Fruit fly (Drosophila melanogaster) whole organism, embryonic: ENCODE results near the gene CG16853.
A peak's percentile ranks its signal among the peaks of the same experiment; 100 is the strongest.

Source experiments
- B-H1 ChIP-seq: fragments of 200-800 bp; sonication (Bioruptor generic); IDR thresholded peaks from 3 replicates; pipeline ENCODE4 v1.3.6; 2022; ENCODE audit warnings: missing biosample characterization, missing genetic modification characterization
- Bdp1 ChIP-seq: fragments of 200-800 bp; sonication (Bioruptor generic); optimal IDR thresholded peaks from 3 replicates; lab custom pipeline; 2016; ENCODE audit warnings: missing biosample characterization, missing genetic modification characterization
- CG10565 ChIP-seq: fragments of 200-800 bp; sonication (Bioruptor generic); optimal IDR thresholded peaks from 3 replicates; lab custom pipeline; 2016; ENCODE audit warnings: missing biosample characterization, mild to moderate bottlenecking, missing genetic modification characterization
- CG11456 ChIP-seq: fragments of 200-800 bp; sonication (Bioruptor generic); IDR thresholded peaks from 3 replicates; pipeline ENCODE4 v1.3.6; 2022; ENCODE audit warnings: missing biosample characterization, missing genetic modification characterization
- CG12155 ChIP-seq: fragments of 200-800 bp; sonication (Bioruptor generic); optimal IDR thresholded peaks from 3 replicates; lab custom pipeline; 2016; ENCODE audit warnings: missing biosample characterization, missing genetic modification characterization
- CG12219 ChIP-seq: fragments of 200-800 bp; sonication (Bioruptor generic); optimal IDR thresholded peaks from 3 replicates; lab custom pipeline; 2018; ENCODE audit warnings: missing biosample characterization, mild to moderate bottlenecking, missing genetic modification characterization
- CG12744 ChIP-seq: fragments of 200-800 bp; sonication (Bioruptor generic); optimal IDR thresholded peaks from 2 replicates; lab custom pipeline; 2016; ENCODE audit warnings: missing biosample characterization, missing genetic modification characterization
- CG18599 ChIP-seq: fragments of 200-800 bp; sonication (Bioruptor generic); optimal IDR thresholded peaks from 3 replicates; lab custom pipeline; 2017; ENCODE audit warnings: missing biosample characterization, missing genetic modification characterization, mild to moderate bottlenecking, moderate library complexity, missing genetic modification reagents
- CG18764 ChIP-seq: fragments of 200-800 bp; sonication (Bioruptor generic); optimal IDR thresholded peaks from 3 replicates; lab custom pipeline; 2016; ENCODE audit warnings: missing biosample characterization, missing genetic modification characterization
- CG2875 ChIP-seq: fragments of 200-800 bp; sonication (Bioruptor generic); optimal IDR thresholded peaks from 2 replicates; lab custom pipeline; 2017; ENCODE audit warnings: missing biosample characterization, mild to moderate bottlenecking, missing genetic modification characterization, missing genetic modification reagents
- CG32532 ChIP-seq: fragments of 200-800 bp; sonication (Bioruptor generic); IDR thresholded peaks from 2 replicates; pipeline ENCODE4 v1.3.6; 2022; ENCODE audit warnings: missing biosample characterization, missing genetic modification characterization
- CG32767 ChIP-seq: fragments of 200-800 bp; sonication (Bioruptor generic); IDR thresholded peaks from 2 replicates; pipeline ENCODE4 v1.3.6; 2022; ENCODE audit warnings: missing biosample characterization, missing genetic modification characterization
- CG7987 ChIP-seq: fragments of 200-800 bp; sonication (Bioruptor generic); optimal IDR thresholded peaks from 2 replicates; lab custom pipeline; 2018; ENCODE audit warnings: missing biosample characterization, mild to moderate bottlenecking, missing genetic modification characterization, moderate library complexity
- D19A ChIP-seq: fragments of 200-800 bp; optimal IDR thresholded peaks from 3 replicates; lab custom pipeline; 2019; ENCODE audit warnings: missing biosample characterization, mild to moderate bottlenecking, missing genetic modification characterization, moderate library complexity
- Elba2 ChIP-seq: fragments of 200-800 bp; sonication (Bioruptor generic); optimal IDR thresholded peaks from 3 replicates; lab custom pipeline; 2016; ENCODE audit warnings: missing biosample characterization, missing genetic modification characterization
- MESR4 ChIP-seq: fragments of 200-800 bp; sonication (Bioruptor generic); optimal IDR thresholded peaks from 2 replicates; lab custom pipeline; 2018; ENCODE audit warnings: missing biosample characterization, mild to moderate bottlenecking, missing genetic modification characterization, moderate library complexity
- Scr ChIP-seq: fragments of 200-800 bp; sonication (Bioruptor generic); IDR thresholded peaks from 2 replicates; pipeline ENCODE4 v1.3.6; 2022; ENCODE audit warnings: missing biosample characterization, missing genetic modification characterization; ENCODE audit not compliant: partially characterized antibody
- al ChIP-seq: fragments of 200-800 bp; sonication (Bioruptor generic); IDR thresholded peaks from 2 replicates; pipeline ENCODE4 v1.3.6; 2022; ENCODE audit warnings: missing biosample characterization, missing genetic modification characterization
- bbx ChIP-seq: fragments of 200-800 bp; sonication (Bioruptor generic); IDR thresholded peaks from 2 replicates; pipeline ENCODE4 v1.3.6; 2022; ENCODE audit warnings: missing biosample characterization, missing genetic modification characterization; ENCODE audit not compliant: partially characterized antibody
- chif ChIP-seq, 2 experiments: fragments of 200-800 bp; sonication (Bioruptor generic); optimal IDR thresholded peaks; 3 replicates each; lab custom pipeline; 2016; ENCODE audit warnings: missing biosample characterization in 2 of 2, missing genetic modification characterization in 2 of 2
- chn ChIP-seq: fragments of 200-800 bp; sonication (Bioruptor generic); optimal IDR thresholded peaks from 2 replicates; lab custom pipeline; 2016; ENCODE audit warnings: missing biosample characterization, missing genetic modification characterization
- crc ChIP-seq: fragments of 200-800 bp; sonication (Bioruptor generic); optimal IDR thresholded peaks from 2 replicates; lab custom pipeline; 2016; ENCODE audit warnings: missing biosample characterization, missing genetic modification characterization
- dan ChIP-seq: fragments of 200-800 bp; sonication (Bioruptor generic); IDR thresholded peaks from 2 replicates; pipeline ENCODE4 v1.3.6; 2022; ENCODE audit warnings: missing biosample characterization, missing genetic modification characterization
- dpn ChIP-seq, 2 experiments: fragments of 200-800 bp; sonication (Bioruptor generic); optimal IDR thresholded peaks; 3 replicates each; lab custom pipeline; 2016; ENCODE audit warnings: missing biosample characterization in 2 of 2, missing genetic modification characterization in 2 of 2
- ems ChIP-seq: fragments of 200-800 bp; sonication (Bioruptor generic); optimal IDR thresholded peaks from 3 replicates; lab custom pipeline; 2016; ENCODE audit warnings: missing biosample characterization, missing genetic modification characterization
- esg ChIP-seq: fragments of 200-800 bp; sonication (Bioruptor generic); conservative IDR thresholded peaks from 2 replicates; pipeline ENCODE4 v1.3.6; 2022; ENCODE audit warnings: missing biosample characterization, missing genetic modification characterization
- gcm2 ChIP-seq: fragments of 200-800 bp; sonication (Bioruptor generic); optimal IDR thresholded peaks from 2 replicates; lab custom pipeline; 2016; ENCODE audit warnings: missing biosample characterization, missing genetic modification characterization
- gt ChIP-seq: fragments of 200-800 bp; sonication (Bioruptor generic); IDR thresholded peaks from 2 replicates; pipeline ENCODE4 v1.3.6; 2022; ENCODE audit warnings: missing biosample characterization, missing genetic modification characterization
- nau ChIP-seq: fragments of 200-800 bp; sonication (Bioruptor generic); optimal IDR thresholded peaks from 3 replicates; lab custom pipeline; 2017; ENCODE audit warnings: missing biosample characterization, mild to moderate bottlenecking, missing genetic modification characterization, missing genetic modification reagents
- pb ChIP-seq: fragments of 200-800 bp; sonication (Bioruptor generic); optimal IDR thresholded peaks from 3 replicates; lab custom pipeline; 2016; ENCODE audit warnings: missing biosample characterization, missing genetic modification characterization
- psq ChIP-seq: fragments of 200-800 bp; sonication (Bioruptor generic); optimal IDR thresholded peaks from 2 replicates; lab custom pipeline; 2017; ENCODE audit warnings: missing biosample characterization, missing genetic modification characterization
- ranshi ChIP-seq: fragments of 200-800 bp; sonication (Bioruptor generic); IDR thresholded peaks from 2 replicates; pipeline ENCODE4 v1.3.6; 2022; ENCODE audit warnings: missing biosample characterization, missing genetic modification characterization
- scrt ChIP-seq: fragments of 200-800 bp; sonication (Bioruptor generic); optimal IDR thresholded peaks from 2 replicates; lab custom pipeline; 2018; ENCODE audit warnings: missing biosample characterization, mild to moderate bottlenecking, missing genetic modification characterization, moderate library complexity
- slou ChIP-seq: fragments of 200-800 bp; sonication (Bioruptor generic); optimal IDR thresholded peaks from 3 replicates; lab custom pipeline; 2016; ENCODE audit warnings: missing biosample characterization, missing genetic modification characterization
- trem ChIP-seq: fragments of 200-800 bp; optimal IDR thresholded peaks from 3 replicates; lab custom pipeline; 2019; ENCODE audit warnings: missing biosample characterization, mild to moderate bottlenecking, missing genetic modification characterization, moderate library complexity
- twi ChIP-seq: fragments of 200-800 bp; optimal IDR thresholded peaks from 2 replicates; lab custom pipeline; 2019; ENCODE audit warnings: missing biosample characterization, mild to moderate bottlenecking, missing genetic modification characterization, moderate library complexity
- zen ChIP-seq: fragments of 200-800 bp; sonication (Bioruptor generic); optimal IDR thresholded peaks from 3 replicates; lab custom pipeline; 2018; ENCODE audit warnings: missing biosample characterization, mild to moderate bottlenecking, missing genetic modification characterization, moderate library complexity

The CG16853 gene

DNA sequence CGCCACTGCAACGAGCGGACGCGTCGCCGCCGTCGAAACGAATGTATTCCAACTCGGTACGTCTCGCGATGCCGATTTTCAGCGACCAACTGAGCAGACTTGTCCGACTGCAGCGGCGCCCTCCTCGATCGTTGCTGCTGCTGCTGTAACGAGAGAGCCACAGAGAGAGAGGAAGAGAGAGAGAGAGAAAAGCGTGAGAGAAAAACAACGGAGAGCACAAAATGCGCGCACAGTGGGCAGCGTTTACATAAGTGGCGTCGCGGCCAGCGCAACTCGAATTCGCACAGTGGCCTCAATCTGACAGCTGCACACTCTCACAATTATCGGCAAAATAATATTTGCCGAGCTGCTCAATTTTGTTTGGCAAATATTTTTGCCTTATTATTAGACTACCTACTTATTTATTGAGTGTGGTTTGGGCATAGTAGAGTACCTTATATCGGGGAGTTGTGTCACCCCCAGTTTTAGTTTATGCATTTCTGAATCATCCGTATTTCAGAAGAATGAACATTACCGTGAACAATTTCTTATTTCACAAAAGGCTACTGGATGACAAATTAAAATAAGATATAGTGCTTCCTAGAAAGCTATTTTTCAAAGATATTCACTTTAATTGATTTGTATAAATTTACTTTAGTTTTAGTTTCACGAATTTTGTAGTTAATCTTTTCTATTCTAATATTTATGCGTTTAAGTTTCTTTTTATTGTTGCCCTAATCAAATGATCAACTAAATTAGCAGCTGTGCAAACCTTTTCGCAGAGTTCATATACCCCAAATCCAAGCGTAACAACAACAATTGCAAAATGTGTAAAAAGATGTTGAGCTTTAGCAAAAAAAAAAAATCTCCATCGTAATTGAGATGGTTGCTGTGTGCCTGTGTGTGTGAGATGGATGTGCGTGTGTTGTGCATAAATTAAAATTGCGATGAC is 28.5 kb upstream of the CG16853 start (continued):
- peak; percentile 34 for TF ChIP-seq CG2875 (GFP tag; lab: Kevin White, UChicago)
- TF ChIP-seq ems, result peak; percentile 69
- no peak for TF ChIP-seq Scr (GFP tag; lab: Robert Waterston, UW)
- peak; percentile 29 for TF ChIP-seq CG18764
- peak; percentile 29 for TF ChIP-seq Bdp1 (GFP tag; lab: Kevin White, UChicago)
- no peak for TF ChIP-seq MESR4 (GFP tag; lab: Kevin White, UChicago)
- no peak for TF ChIP-seq chn (GFP tag; lab: Kevin White, UChicago)
- TF ChIP-seq esg (GFP tag; lab: Robert Waterston, UW), result peak; percentile 35; the same call in 1 of the 2 replicates
- peak; percentile 30 for TF ChIP-seq zen
- TF ChIP-seq D19A (tag; lab: Kevin White, UChicago), result peak; percentile 74
- TF ChIP-seq crc (GFP tag; lab: Kevin White, UChicago), result peak; percentile 19
- TF ChIP-seq trem (tag; lab: Kevin White, UChicago), result peak; percentile 4
- no peak for TF ChIP-seq CG12744 (GFP tag; lab: Kevin White, UChicago)
- TF ChIP-seq dpn (GFP tag; optimal IDR thresholded peaks at IDR 0.05; lab: Kevin White, UChicago), result peak; percentile 69 to 73
- TF ChIP-seq psq (GFP tag; lab: Kevin White, UChicago), result peak; percentile 35
- no peak for TF ChIP-seq dan (GFP tag; lab: Robert Waterston, UW)
- TF ChIP-seq nau, result no peak
- peak; percentile 60; the same call in 1 of the 2 replicates for TF ChIP-seq al (GFP tag; lab: Robert Waterston, UW)
- peak; percentile 35 for TF ChIP-seq CG12155 (GFP tag; lab: Kevin White, UChicago)
- TF ChIP-seq Elba2 (GFP tag; lab: Kevin White, UChicago), result no peak
- no peak for TF ChIP-seq twi (tag; lab: Kevin White, UChicago)
- peak in 1 of 2 experiments; percentile 35 for TF ChIP-seq chif (GFP tag; optimal IDR thresholded peaks at IDR 0.05; lab: Kevin White, UChicago)
- TF ChIP-seq CG12219, result peak; percentile 44
- TF ChIP-seq CG18599 (GFP tag; lab: Kevin White, UChicago), result peak; percentile 44
- peak; percentile 39 for TF ChIP-seq CG7987 (GFP tag; lab: Kevin White, UChicago)
- TF ChIP-seq B-H1 (GFP tag; lab: Robert Waterston, UW), result peak; percentile 42; the same call in 1 of the 3 replicates
- no peak for TF ChIP-seq gcm2 (GFP tag; lab: Kevin White, UChicago)
- TF ChIP-seq CG32767 (GFP tag; lab: Robert Waterston, UW), result no peak
- TF ChIP-seq pb (GFP tag; lab: Kevin White, UChicago), result peak; percentile 11
- no peak for TF ChIP-seq slou (GFP tag; lab: Kevin White, UChicago)
- TF ChIP-seq CG10565, result no peak
- TF ChIP-seq CG32532 (GFP tag; lab: Robert Waterston, UW), result peak; percentile 83
- TF ChIP-seq ranshi (GFP tag; lab: Robert Waterston, UW), result peak; percentile 56; the same call in 1 of the 2 replicates
- TF ChIP-seq bbx (GFP tag; lab: Robert Waterston, UW), result no peak
- TF ChIP-seq gt (GFP tag; lab: Robert Waterston, UW), result no peak
- no peak for TF ChIP-seq scrt (GFP tag; lab: Kevin White, UChicago)
- TF ChIP-seq CG11456 (GFP tag; lab: Robert Waterston, UW), result peak; percentile 86
